Worm (Caenorhabditis elegans) whole organism, L1 larva: ENCODE results near the gene str-220.

Experiments used
- C04F5.9 ChIP-seq: sonication (generic microtip); optimal IDR thresholded peaks from 2 replicates; lab custom pipeline; 2016; ENCODE audit warnings: missing genetic modification characterization, missing compliant biosample characterization
- C34B4.2 ChIP-seq: sonication (generic microtip); optimal IDR thresholded peaks from 2 replicates; lab custom pipeline; 2017; ENCODE audit warnings: mild to moderate bottlenecking, missing genetic modification characterization, missing compliant biosample characterization
- aha-1 ChIP-seq: fragments of 150-350 bp; optimal IDR thresholded peaks from 2 replicates; lab custom pipeline; 2014; ENCODE audit warnings: missing biosample characterization, missing genetic modification characterization
- ceh-63 ChIP-seq: fragments of 200-800 bp; sonication (Bioruptor generic); optimal IDR thresholded peaks from 2 replicates; lab custom pipeline; 2018; ENCODE audit warnings: mild to moderate bottlenecking, missing genetic modification characterization, missing compliant biosample characterization
- ceh-8 ChIP-seq: fragments of 200-800 bp; sonication (Bioruptor generic); optimal IDR thresholded peaks from 2 replicates; lab custom pipeline; 2018; ENCODE audit warnings: mild to moderate bottlenecking, missing genetic modification characterization, moderate library complexity, missing compliant biosample characterization
- ceh-82 ChIP-seq, 3 experiments: fragments of 150-350 bp in 1 of 3; sonication (generic microtip) in 2 of 3; optimal IDR thresholded peaks; 2 replicates each; lab custom pipeline; 2014 to 2017; ENCODE audit warnings: missing biosample characterization in 3 of 3, missing genetic modification characterization in 3 of 3
- ceh-88 ChIP-seq: fragments of 200-800 bp; sonication (Bioruptor generic); IDR thresholded peaks from 2 replicates; pipeline ENCODE4 v1.3.6; 2022; ENCODE audit warnings: missing genetic modification characterization, missing compliant biosample characterization
- ceh-90 ChIP-seq: sonication (generic microtip); optimal IDR thresholded peaks from 2 replicates; lab custom pipeline; 2016; ENCODE audit warnings: missing genetic modification characterization, missing compliant biosample characterization
- dsc-1 ChIP-seq: sonication (generic microtip); optimal IDR thresholded peaks from 2 replicates; lab custom pipeline; 2016; ENCODE audit warnings: mild to moderate bottlenecking, missing genetic modification characterization, missing compliant biosample characterization
- efl-1 ChIP-seq, 4 experiments: fragments of 150-350 bp; optimal IDR thresholded peaks in 3 of 4; peaks in 1 of 4; 1 replicate in 1 of 4; 2 replicates in 3 of 4; lab custom pipeline; 2014; ENCODE audit warnings: missing biosample characterization in 2 of 4, missing genetic modification characterization in 2 of 4, missing genetic modification reagents in 2 of 4
- efl-3 ChIP-seq: fragments of 200-800 bp; sonication (Bioruptor generic); optimal IDR thresholded peaks from 2 replicates; lab custom pipeline; 2018; ENCODE audit warnings: mild to moderate bottlenecking, missing genetic modification characterization, missing compliant biosample characterization
- egl-13 ChIP-seq: sonication (generic microtip); optimal IDR thresholded peaks from 2 replicates; lab custom pipeline; 2016; ENCODE audit warnings: missing genotype, missing genetic modification reagents, missing genetic modification characterization, missing compliant biosample characterization
- elt-2 ChIP-seq: sonication (generic microtip); optimal IDR thresholded peaks from 2 replicates; lab custom pipeline; 2016; ENCODE audit warnings: missing genetic modification characterization, mild to moderate bottlenecking, inconsistent platforms, missing compliant biosample characterization, missing genetic modification reagents
- ets-5 ChIP-seq: fragments of 200-800 bp; sonication (Bioruptor generic); IDR thresholded peaks from 2 replicates; pipeline ENCODE4 v1.3.6; 2022; ENCODE audit warnings: missing genetic modification characterization, missing compliant biosample characterization
- hlh-17 ChIP-seq: fragments of 200-800 bp; sonication (Bioruptor generic); optimal IDR thresholded peaks from 2 replicates; lab custom pipeline; 2018; ENCODE audit warnings: missing genetic modification characterization, mild to moderate bottlenecking, missing compliant biosample characterization, moderate library complexity, borderline replicate concordance
- hlh-4 ChIP-seq: sonication (generic microtip); optimal IDR thresholded peaks from 2 replicates; lab custom pipeline; 2016; ENCODE audit warnings: mild to moderate bottlenecking, missing genetic modification characterization, missing compliant biosample characterization
- isw-1 ChIP-seq: fragments of 200-800 bp; sonication (Bioruptor generic); IDR thresholded peaks from 2 replicates; pipeline ENCODE4 v1.3.6; 2022; ENCODE audit warnings: missing genetic modification characterization, missing compliant biosample characterization
- jun-1 ChIP-seq: fragments of 150-350 bp; optimal IDR thresholded peaks from 2 replicates; lab custom pipeline; 2014; ENCODE audit warnings: missing biosample characterization, missing genetic modification reagents, missing genetic modification characterization
- lin-14 ChIP-seq: fragments of 200-800 bp; sonication (Bioruptor generic); optimal IDR thresholded peaks from 2 replicates; lab custom pipeline; 2018; ENCODE audit warnings: mild to moderate bottlenecking, missing genetic modification characterization, moderate library complexity, missing compliant biosample characterization
- lin-15B ChIP-seq: fragments of 150-350 bp; sonication (generic microtip); optimal IDR thresholded peaks from 3 replicates; lab custom pipeline; 2014; ENCODE audit warnings: missing biosample characterization, missing genetic modification characterization
- lin-39 ChIP-seq: fragments of 150-350 bp; optimal IDR thresholded peaks from 2 replicates; lab custom pipeline; 2014; ENCODE audit warnings: missing biosample characterization, missing genetic modification reagents, missing genetic modification characterization
- lsy-2 ChIP-seq, 2 experiments: fragments of 150-350 bp; optimal IDR thresholded peaks; 2 replicates each; lab custom pipeline; 2014; ENCODE audit warnings: missing biosample characterization in 2 of 2, missing genetic modification characterization in 2 of 2
- mab-9 ChIP-seq: fragments of 200-800 bp; sonication (Bioruptor generic); IDR thresholded peaks from 2 replicates; pipeline ENCODE4 v1.3.6; 2022; ENCODE audit warnings: missing genetic modification reagents, missing genetic modification characterization, missing compliant biosample characterization
- mef-2 ChIP-seq: fragments of 150-350 bp; optimal IDR thresholded peaks from 2 replicates; lab custom pipeline; 2014; ENCODE audit warnings: missing biosample characterization, missing genetic modification characterization
- nhr-12 ChIP-seq: sonication (generic microtip); optimal IDR thresholded peaks from 2 replicates; lab custom pipeline; 2017; ENCODE audit warnings: missing biosample characterization, missing genetic modification characterization
- nhr-20 ChIP-seq: sonication (generic microtip); optimal IDR thresholded peaks from 2 replicates; lab custom pipeline; 2016; ENCODE audit warnings: mild to moderate bottlenecking, missing genetic modification characterization, missing compliant biosample characterization
- nhr-76 ChIP-seq: sonication (generic microtip); optimal IDR thresholded peaks from 2 replicates; lab custom pipeline; 2017; ENCODE audit warnings: missing biosample characterization, missing genetic modification characterization
- nhr-84 ChIP-seq: sonication (generic microtip); optimal IDR thresholded peaks from 2 replicates; lab custom pipeline; 2017; ENCODE audit warnings: missing biosample characterization, missing genetic modification characterization
- nhr-90 ChIP-seq: sonication (generic microtip); optimal IDR thresholded peaks from 2 replicates; lab custom pipeline; 2016; ENCODE audit warnings: mild to moderate bottlenecking, missing genetic modification characterization, missing compliant biosample characterization; ENCODE audit not compliant: poor library complexity
- rnt-1 ChIP-seq: sonication (generic microtip); optimal IDR thresholded peaks from 2 replicates; lab custom pipeline; 2016; ENCODE audit warnings: mild to moderate bottlenecking, missing genetic modification characterization, moderate library complexity, missing compliant biosample characterization
- skn-1 ChIP-seq: fragments of 150-350 bp; optimal IDR thresholded peaks from 2 replicates; lab custom pipeline; 2014; ENCODE audit warnings: missing biosample characterization, missing genetic modification characterization
- sox-4 ChIP-seq: sonication (generic microtip); optimal IDR thresholded peaks from 2 replicates; lab custom pipeline; 2016; ENCODE audit warnings: missing genetic modification characterization, missing compliant biosample characterization
- sptf-1 ChIP-seq: fragments of 150-350 bp; optimal IDR thresholded peaks from 2 replicates; lab custom pipeline; 2014; ENCODE audit warnings: missing biosample characterization, missing genetic modification characterization
- tbx-2 ChIP-seq: sonication (generic microtip); optimal IDR thresholded peaks from 2 replicates; lab custom pipeline; 2016; ENCODE audit warnings: missing genetic modification characterization, missing compliant biosample characterization
- tlp-1 ChIP-seq: fragments of 150-350 bp; optimal IDR thresholded peaks from 2 replicates; lab custom pipeline; 2014; ENCODE audit warnings: missing biosample characterization, missing genetic modification characterization
- unc-130 ChIP-seq: fragments of 150-350 bp; optimal IDR thresholded peaks from 2 replicates; lab custom pipeline; 2017; ENCODE audit warnings: missing biosample characterization, missing genetic modification characterization, inconsistent platforms
- unc-86 ChIP-seq: sonication (generic microtip); optimal IDR thresholded peaks from 2 replicates; lab custom pipeline; 2016; ENCODE audit warnings: missing genetic modification characterization, missing compliant biosample characterization
- unc-98 ChIP-seq: fragments of 200-800 bp; sonication (Bioruptor generic); IDR thresholded peaks from 2 replicates; pipeline ENCODE4 v1.3.6; 2022; ENCODE audit warnings: missing genetic modification characterization, missing compliant biosample characterization
- ztf-4 ChIP-seq: fragments of 150-350 bp; optimal IDR thresholded peaks from 2 replicates; lab custom pipeline; 2014; ENCODE audit warnings: missing biosample characterization, missing genetic modification characterization

str-220 gene

ce11 chrIV:7188528-7189422 lies 17.7 kb upstream of the str-220 start, which contains the start of gene srlf-7 (continued):
- TF ChIP-seq egl-13 (tag; lab: Kevin White, UChicago): no peak
- no peak for TF ChIP-seq ztf-4 (tag; lab: Kevin White, UChicago)
- TF ChIP-seq hlh-17 (GFP tag; lab: Kevin White, UChicago): no peak
- no peak for TF ChIP-seq ceh-88
- no peak for TF ChIP-seq isw-1 (GFP tag; lab: Robert Waterston, UW)
- peak in 1 of 2 experiments; percentile 25 for TF ChIP-seq efl-1 (optimal IDR thresholded peaks at IDR 0.05; lab: Kevin White, UChicago)
- TF ChIP-seq efl-1 (GFP tag; optimal IDR thresholded peaks at IDR 0.05 in 1 of 2; lab: Kevin White, UChicago): no peak
- peak in 1 of 2 experiments; percentile 31 for TF ChIP-seq lsy-2 (tag; optimal IDR thresholded peaks at IDR 0.05; lab: Kevin White, UChicago)
- TF ChIP-seq tlp-1: no peak
- TF ChIP-seq tbx-2 (tag; lab: Kevin White, UChicago): peak; percentile 58
- TF ChIP-seq skn-1: no peak
- no peak for TF ChIP-seq ceh-63
- TF ChIP-seq lin-39 (tag; lab: Kevin White, UChicago): no peak
- peak; percentile 66 for TF ChIP-seq jun-1 (tag; lab: Kevin White, UChicago)
- peak; percentile 99 for TF ChIP-seq elt-2 (tag; lab: Kevin White, UChicago)
- TF ChIP-seq unc-130 (tag; lab: Kevin White, UChicago): no peak
- no peak for TF ChIP-seq C04F5.9
- TF ChIP-seq unc-98 (GFP tag; lab: Robert Waterston, UW): no peak
- no peak for TF ChIP-seq dsc-1 (tag; lab: Kevin White, UChicago)
- TF ChIP-seq lin-14 (GFP tag; lab: Kevin White, UChicago): peak; percentile 81
- no peak for TF ChIP-seq C34B4.2
- no peak for TF ChIP-seq sptf-1 (tag; lab: Kevin White, UChicago)
- TF ChIP-seq nhr-20 (tag; lab: Kevin White, UChicago): peak; percentile 84
- no peak for TF ChIP-seq ceh-82 (tag; optimal IDR thresholded peaks at IDR 0.05; lab: Kevin White, UChicago)
- no peak for TF ChIP-seq nhr-76 (tag; lab: Kevin White, UChicago)
- no peak for TF ChIP-seq ets-5 (GFP tag; lab: Robert Waterston, UW)
- no peak for TF ChIP-seq rnt-1 (tag; lab: Kevin White, UChicago)
- TF ChIP-seq hlh-4 (tag; lab: Kevin White, UChicago): no peak
- TF ChIP-seq mef-2 (tag; lab: Kevin White, UChicago): no peak
- no peak for TF ChIP-seq aha-1 (tag; lab: Kevin White, UChicago)
- no peak for TF ChIP-seq ceh-90 (tag; lab: Kevin White, UChicago)
- TF ChIP-seq mab-9 (GFP tag; lab: Robert Waterston, UW): no peak
- no peak for TF ChIP-seq nhr-84
- no peak for TF ChIP-seq sox-4 (tag; lab: Kevin White, UChicago)
- TF ChIP-seq, all 84 proteins: peak for 22

ce11 chrIV:7188030-7188429 lies 16.9 kb upstream of the str-220 start, which contains the start of gene C42D4.13:
C42D4.13 (minus strand) TSS chrIV:7188130.
- no peak for TF ChIP-seq nhr-90
- no peak for TF ChIP-seq ceh-8 (GFP tag; lab: Kevin White, UChicago)
- TF ChIP-seq skn-1: no peak
- TF ChIP-seq lin-15B (tag; lab: Kevin White, UChicago): no peak
- no peak for TF ChIP-seq efl-3 (GFP tag; lab: Kevin White, UChicago)
- TF ChIP-seq nhr-12 (tag; lab: Kevin White, UChicago): no peak
- TF ChIP-seq ets-5 (GFP tag; lab: Robert Waterston, UW): no peak
- no peak for TF ChIP-seq unc-86 (tag; lab: Kevin White, UChicago)
- TF ChIP-seq mef-2 (tag; lab: Kevin White, UChicago): no peak
- no peak for TF ChIP-seq hlh-17 (GFP tag; lab: Kevin White, UChicago)
